Worm (Caenorhabditis elegans) whole organism, L4/young adult: ENCODE measurements around the gene alh-10.

Experiments
- W03F9.2 ChIP-seq: fragments of 150-350 bp; optimal IDR thresholded peaks from 2 replicates; lab custom pipeline; 2014; ENCODE audit warnings: missing biosample characterization, missing genetic modification characterization
- dao-5 ChIP-seq: sonication (generic microtip); optimal IDR thresholded peaks from 2 replicates; lab custom pipeline; 2016; ENCODE audit warnings: missing genotype, missing genetic modification characterization, moderate library complexity, missing compliant biosample characterization
- him-1 ChIP-seq: sonication (generic microtip); optimal IDR thresholded peaks from 2 replicates; lab custom pipeline; 2016; ENCODE audit warnings: missing genotype, missing genetic modification reagents, missing genetic modification characterization, missing compliant biosample characterization

- no peak for TF ChIP-seq him-1 (tag; lab: Kevin White, UChicago)
- no peak for TF ChIP-seq W03F9.2 (tag; lab: Kevin White, UChicago)
- no peak for TF ChIP-seq dao-5 (tag; lab: Kevin White, UChicago)
Measured at ce11 chrX:7100290-7100689, 43.2 kb downstream of the alh-10 start, which contains the start of gene C36B7.6.
